Fruit fly (Drosophila melanogaster) whole organism, embryonic: ENCODE data around the gene CG31360.

Experiments used
- Atf-2 ChIP-seq: fragments of 200-800 bp; sonication (Bioruptor generic); optimal IDR thresholded peaks from 2 replicates; lab custom pipeline; 2016; ENCODE audit warnings: missing biosample characterization, missing genetic modification characterization
- CG10565 ChIP-seq: fragments of 200-800 bp; sonication (Bioruptor generic); optimal IDR thresholded peaks from 3 replicates; lab custom pipeline; 2016; ENCODE audit warnings: missing biosample characterization, mild to moderate bottlenecking, missing genetic modification characterization
- CG11398 ChIP-seq: fragments of 200-800 bp; sonication (Bioruptor generic); optimal IDR thresholded peaks from 2 replicates; lab custom pipeline; 2016; ENCODE audit warnings: missing biosample characterization, missing genetic modification characterization
- CG12659 ChIP-seq: fragments of 200-800 bp; sonication (Bioruptor generic); optimal IDR thresholded peaks from 3 replicates; lab custom pipeline; 2017; ENCODE audit warnings: mild to moderate bottlenecking, missing biosample characterization, missing genetic modification reagents, missing genetic modification characterization
- CG13287 ChIP-seq: fragments of 200-800 bp; sonication (Bioruptor generic); IDR thresholded peaks from 2 replicates; pipeline ENCODE4 v1.3.6; 2022; ENCODE audit warnings: missing biosample characterization, missing genetic modification characterization; ENCODE audit not compliant: partially characterized antibody
- CG14441 ChIP-seq: fragments of 200-800 bp; sonication (Bioruptor generic); IDR thresholded peaks from 2 replicates; pipeline ENCODE4 v1.3.6; 2022; ENCODE audit warnings: missing biosample characterization, missing genetic modification characterization
- CG14860 ChIP-seq: fragments of 200-800 bp; sonication (Bioruptor generic); IDR thresholded peaks from 3 replicates; pipeline ENCODE4 v1.3.6; 2022; ENCODE audit warnings: missing biosample characterization, missing genetic modification characterization; ENCODE audit not compliant: partially characterized antibody
- CG18476 ChIP-seq: fragments of 200-800 bp; sonication (Bioruptor generic); optimal IDR thresholded peaks from 2 replicates; lab custom pipeline; 2016; ENCODE audit warnings: missing biosample characterization, mild to moderate bottlenecking, missing genetic modification characterization
- CG2129 ChIP-seq: fragments of 200-800 bp; sonication (Bioruptor generic); IDR thresholded peaks from 2 replicates; pipeline ENCODE4 v1.3.6; 2022; ENCODE audit warnings: missing biosample characterization, missing genetic modification characterization; ENCODE audit not compliant: partially characterized antibody
- CG3838 ChIP-seq: fragments of 200-800 bp; sonication (Bioruptor generic); optimal IDR thresholded peaks from 3 replicates; lab custom pipeline; 2016; ENCODE audit warnings: missing biosample characterization, missing genetic modification characterization
- CG42726 ChIP-seq: fragments of 200-800 bp; sonication (Bioruptor generic); IDR thresholded peaks from 2 replicates; pipeline ENCODE4 v1.3.6; 2022; ENCODE audit warnings: missing biosample characterization, missing genetic modification characterization; ENCODE audit not compliant: partially characterized antibody
- CG4360 ChIP-seq: fragments of 200-800 bp; sonication (Bioruptor generic); IDR thresholded peaks from 2 replicates; pipeline ENCODE4 v1.3.6; 2022; ENCODE audit warnings: missing biosample characterization, missing genetic modification characterization
- CG43689 ChIP-seq: fragments of 200-800 bp; sonication (Bioruptor generic); IDR thresholded peaks from 2 replicates; pipeline ENCODE4 v1.3.6; 2022; ENCODE audit warnings: missing biosample characterization, missing genetic modification characterization
- CG5180 ChIP-seq: fragments of 200-800 bp; sonication (Bioruptor generic); optimal IDR thresholded peaks from 3 replicates; lab custom pipeline; 2017; ENCODE audit warnings: missing biosample characterization, missing genetic modification characterization, mild to moderate bottlenecking, moderate library complexity, missing genetic modification reagents
- CG6175 ChIP-seq: fragments of 200-800 bp; sonication (Bioruptor generic); IDR thresholded peaks from 3 replicates; pipeline ENCODE4 v1.3.6; 2022; ENCODE audit warnings: missing biosample characterization, missing genetic modification characterization
- CG7786 ChIP-seq: fragments of 200-800 bp; sonication (Bioruptor generic); optimal IDR thresholded peaks from 2 replicates; lab custom pipeline; 2016; ENCODE audit warnings: missing biosample characterization, missing genetic modification characterization
- CG9609 ChIP-seq: fragments of 200-800 bp; sonication (Bioruptor generic); optimal IDR thresholded peaks from 3 replicates; lab custom pipeline; 2016; ENCODE audit warnings: missing biosample characterization, missing genetic modification characterization
- Dbx ChIP-seq: fragments of 200-800 bp; sonication (Bioruptor generic); IDR thresholded peaks from 3 replicates; pipeline ENCODE4 v1.3.6; 2022; ENCODE audit warnings: missing biosample characterization, missing genetic modification characterization
- Dref ChIP-seq: fragments of 200-800 bp; sonication (Bioruptor generic); IDR thresholded peaks from 2 replicates; pipeline ENCODE4 v1.3.6; 2022; ENCODE audit warnings: missing biosample characterization, missing genetic modification characterization
- E2f2 ChIP-seq: fragments of 200-800 bp; sonication (Bioruptor generic); IDR thresholded peaks from 2 replicates; pipeline ENCODE4 v1.3.6; 2022; ENCODE audit warnings: missing biosample characterization, missing genetic modification characterization
- HHEX ChIP-seq: fragments of 200-800 bp; sonication (Bioruptor generic); optimal IDR thresholded peaks from 3 replicates; lab custom pipeline; 2017; ENCODE audit warnings: missing biosample characterization, mild to moderate bottlenecking, missing genetic modification characterization, missing genetic modification reagents
- HLH4C ChIP-seq: fragments of 200-800 bp; sonication (Bioruptor generic); IDR thresholded peaks from 3 replicates; pipeline ENCODE4 v1.3.6; 2022; ENCODE audit warnings: missing biosample characterization, missing genetic modification characterization; ENCODE audit not compliant: partially characterized antibody
- Med ChIP-seq: fragments of 200-800 bp; sonication (Bioruptor generic); peaks from one replicate; lab custom pipeline; 2016; ENCODE audit warnings: missing biosample characterization, missing genetic modification characterization, mild to moderate bottlenecking, inconsistent platforms, moderate library complexity
- Nf-YC ChIP-seq: fragments of 200-800 bp; optimal IDR thresholded peaks from 3 replicates; lab custom pipeline; 2019; ENCODE audit warnings: missing biosample characterization, mild to moderate bottlenecking, missing genetic modification characterization, moderate library complexity
- Sox102F ChIP-seq: fragments of 200-800 bp; sonication (Bioruptor generic); optimal IDR thresholded peaks from 2 replicates; lab custom pipeline; 2018; ENCODE audit warnings: missing biosample characterization, mild to moderate bottlenecking, missing genetic modification characterization, moderate library complexity
- YL-1 ChIP-seq: fragments of 200-800 bp; sonication (Bioruptor generic); optimal IDR thresholded peaks from 3 replicates; lab custom pipeline; 2017; ENCODE audit warnings: missing biosample characterization, mild to moderate bottlenecking, missing genetic modification characterization
- amos ChIP-seq: fragments of 200-800 bp; sonication (Bioruptor generic); IDR thresholded peaks from 2 replicates; pipeline ENCODE4 v1.3.6; 2022; ENCODE audit warnings: missing biosample characterization, missing genetic modification characterization; ENCODE audit not compliant: partially characterized antibody
- cas ChIP-seq: fragments of 200-800 bp; sonication (Bioruptor generic); IDR thresholded peaks from 2 replicates; pipeline ENCODE4 v1.3.6; 2022; ENCODE audit warnings: missing biosample characterization, missing genetic modification characterization
- chinmo ChIP-seq: fragments of 200-800 bp; sonication (Bioruptor generic); IDR thresholded peaks from 4 replicates; pipeline ENCODE4 v1.3.6; 2022; ENCODE audit warnings: missing biosample characterization, missing genetic modification characterization; ENCODE audit not compliant: partially characterized antibody
- chm ChIP-seq: fragments of 200-800 bp; sonication (Bioruptor generic); IDR thresholded peaks from 2 replicates; pipeline ENCODE4 v1.3.6; 2022; ENCODE audit warnings: missing biosample characterization, missing genetic modification characterization
- crc ChIP-seq: fragments of 200-800 bp; sonication (Bioruptor generic); optimal IDR thresholded peaks from 2 replicates; lab custom pipeline; 2016; ENCODE audit warnings: missing biosample characterization, missing genetic modification characterization
- crol ChIP-seq: fragments of 200-800 bp; sonication (Bioruptor generic); IDR thresholded peaks from 2 replicates; pipeline ENCODE4 v1.3.6; 2022; ENCODE audit warnings: missing biosample characterization, missing genetic modification characterization
- ftz-f1 ChIP-seq: fragments of 200-800 bp; sonication (Bioruptor generic); optimal IDR thresholded peaks from 2 replicates; lab custom pipeline; 2016; ENCODE audit warnings: missing biosample characterization, missing genetic modification characterization
- fu2 ChIP-seq: fragments of 200-800 bp; sonication (Bioruptor generic); optimal IDR thresholded peaks from 2 replicates; lab custom pipeline; 2016; ENCODE audit warnings: missing biosample characterization, missing genetic modification characterization
- gce ChIP-seq: fragments of 200-800 bp; sonication (Bioruptor generic); IDR thresholded peaks from 3 replicates; pipeline ENCODE4 v1.3.6; 2022; ENCODE audit warnings: missing biosample characterization, missing genetic modification characterization
- grn ChIP-seq: fragments of 200-800 bp; sonication (Bioruptor generic); optimal IDR thresholded peaks from 3 replicates; lab custom pipeline; 2017; ENCODE audit warnings: missing biosample characterization, missing genetic modification characterization
- kni ChIP-seq: fragments of 200-800 bp; sonication (Bioruptor generic); optimal IDR thresholded peaks from 3 replicates; lab custom pipeline; 2017; ENCODE audit warnings: mild to moderate bottlenecking, missing biosample characterization, missing genetic modification reagents, missing genetic modification characterization
- lola ChIP-seq, 3 experiments: fragments of >200 bp in 2 of 3; fragments of 200-800 bp in 1 of 3; sonication (Bioruptor generic) in 1 of 3; optimal IDR thresholded peaks; 2 replicates each; lab custom pipeline; 2017 to 2019; ENCODE audit warnings: missing biosample characterization in 3 of 3, missing genetic modification characterization in 3 of 3, mild to moderate bottlenecking in 1 of 3, moderate library complexity in 1 of 3
- mirr ChIP-seq: fragments of 200-800 bp; sonication (Bioruptor generic); optimal IDR thresholded peaks from 3 replicates; lab custom pipeline; 2018; ENCODE audit warnings: missing biosample characterization, mild to moderate bottlenecking, missing genetic modification characterization
- repo ChIP-seq: fragments of 200-800 bp; sonication (Bioruptor generic); optimal IDR thresholded peaks from 2 replicates; lab custom pipeline; 2016; ENCODE audit warnings: missing biosample characterization, missing genetic modification characterization
- row ChIP-seq: fragments of 200-800 bp; sonication (Bioruptor generic); IDR thresholded peaks from 3 replicates; pipeline ENCODE4 v1.3.6; 2022; ENCODE audit warnings: missing biosample characterization, missing genetic modification characterization
- run ChIP-seq: fragments of 200-800 bp; sonication (Bioruptor generic); optimal IDR thresholded peaks from 3 replicates; lab custom pipeline; 2018; ENCODE audit warnings: missing biosample characterization, mild to moderate bottlenecking, missing genetic modification characterization
- sd ChIP-seq: fragments of 200-800 bp; sonication (Bioruptor generic); optimal IDR thresholded peaks from 3 replicates; lab custom pipeline; 2018; ENCODE audit warnings: missing biosample characterization, mild to moderate bottlenecking, missing genetic modification characterization, moderate library complexity
- slp2 ChIP-seq: fragments of 200-800 bp; sonication (Bioruptor generic); optimal IDR thresholded peaks from 2 replicates; lab custom pipeline; 2016; ENCODE audit warnings: missing biosample characterization, missing genetic modification characterization
- sna ChIP-seq: fragments of 200-800 bp; sonication (Bioruptor generic); IDR thresholded peaks from 2 replicates; pipeline ENCODE4 v1.3.6; 2022; ENCODE audit warnings: missing biosample characterization, missing genetic modification characterization; ENCODE audit not compliant: partially characterized antibody
- so ChIP-seq: fragments of 200-800 bp; sonication (Bioruptor generic); IDR thresholded peaks from 3 replicates; pipeline ENCODE4 v1.3.6; 2022; ENCODE audit warnings: missing biosample characterization, missing genetic modification characterization
- sr ChIP-seq: fragments of 200-800 bp; sonication (Bioruptor generic); IDR thresholded peaks from 3 replicates; pipeline ENCODE4 v1.3.6; 2022; ENCODE audit warnings: missing biosample characterization, missing genetic modification characterization
- unc-4 ChIP-seq: fragments of 200-800 bp; sonication (Bioruptor generic); IDR thresholded peaks from 2 replicates; pipeline ENCODE4 v1.3.6; 2022; ENCODE audit warnings: missing biosample characterization, missing genetic modification characterization; ENCODE audit not compliant: partially characterized antibody
- zfh1 ChIP-seq: fragments of 200-800 bp; sonication (Bioruptor generic); IDR thresholded peaks from 3 replicates; pipeline ENCODE4 v1.3.6; 2022; ENCODE audit warnings: missing biosample characterization, missing genetic modification characterization

CG31360 gene

DNA sequence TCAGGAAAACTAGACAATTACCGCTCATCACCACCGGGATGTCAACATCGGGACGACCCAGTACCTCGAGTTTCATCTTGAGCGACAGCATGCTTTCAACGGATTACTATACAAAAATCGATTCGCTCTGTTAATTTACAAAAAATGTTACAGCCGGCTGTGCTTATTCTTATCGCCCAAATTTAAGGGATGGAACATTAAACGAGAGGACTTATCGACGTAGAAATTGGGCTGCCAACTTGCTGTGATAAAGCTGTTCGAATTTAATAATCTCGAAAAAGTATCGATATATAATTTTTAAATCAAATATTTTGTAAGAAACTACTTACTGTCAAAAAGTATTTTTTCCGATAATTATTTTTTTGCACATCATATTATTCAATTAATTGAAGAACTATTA, 2.0 kb downstream of the CG31360 start, which contains the start of gene CG31249 (continued):
- TF ChIP-seq gce (no peak), fu2 (GFP tag; lab: Kevin White, UChicago) (no peak), sna (peak; percentile 74; the same call in 1 of the 2 replicates), row (GFP tag; lab: Robert Waterston, UW) (peak; percentile 79), crc (GFP tag; lab: Kevin White, UChicago) (no peak), CG14860 (GFP tag; lab: Robert Waterston, UW) (0 out of 3 replicates have a peak, but pooled peaks have one; percentile 40), HLH4C (peak; percentile 69), YL-1 (GFP tag; lab: Kevin White, UChicago) (peak; percentile 34), kni (GFP tag; lab: Kevin White, UChicago) (no peak), zfh1 (no peak), repo (GFP tag; lab: Kevin White, UChicago) (no peak), unc-4 (GFP tag; lab: Robert Waterston, UW) (peak; percentile 84), CG14441 (GFP tag; lab: Robert Waterston, UW) (no peak), CG43689 (GFP tag; lab: Robert Waterston, UW) (no peak), lola (GFP tag; optimal IDR thresholded peaks at IDR 0.05; lab: Kevin White, UChicago) (peak in 1 of 3 experiments; percentile 9), CG11398 (GFP tag; lab: Kevin White, UChicago) (no peak), E2f2 (GFP tag; lab: Robert Waterston, UW) (peak; percentile 32; the same call in 1 of the 2 replicates), Med (GFP tag; lab: Kevin White, UChicago) (peak; percentile 59), HHEX (GFP tag; lab: Kevin White, UChicago) (no peak), slp2 (GFP tag; lab: Kevin White, UChicago) (no peak), CG2129 (peak; percentile 51)

DNA sequence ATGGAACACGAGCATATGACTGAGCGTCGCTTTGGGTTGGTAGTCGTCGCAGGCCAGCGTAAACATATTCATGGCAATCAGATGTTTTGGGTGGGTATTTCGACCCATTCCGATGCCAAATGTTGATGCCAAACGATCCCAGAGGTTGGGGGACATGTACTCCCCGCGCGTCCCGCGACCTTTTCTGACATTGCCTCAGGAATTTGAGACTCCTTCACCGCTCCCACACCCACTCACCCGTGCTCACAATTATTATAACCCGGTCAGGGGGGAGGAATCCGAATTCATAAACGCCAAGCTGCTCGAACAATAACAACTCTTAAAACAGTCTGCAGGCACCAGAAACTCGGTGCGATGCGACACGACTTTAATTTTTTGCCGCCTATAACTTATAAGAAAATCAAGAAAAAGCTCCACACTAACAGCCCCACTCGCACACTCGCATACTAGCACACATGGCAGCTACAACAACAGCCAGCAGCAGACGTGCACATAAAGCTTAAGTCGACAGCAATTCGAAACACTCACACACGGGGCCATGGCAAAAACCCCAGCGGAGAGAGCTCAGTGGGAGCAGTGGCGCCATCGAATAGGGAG, 15.1 kb downstream of the CG31360 start:
- TF ChIP-seq Dref (GFP tag; lab: Robert Waterston, UW) (0 out of 2 replicates have a peak, but pooled peaks have one; percentile 34), Atf-2 (no peak), crol (GFP tag; lab: Robert Waterston, UW) (peak; percentile 88), so (no peak), chinmo (GFP tag; lab: Robert Waterston, UW) (peak; percentile 84), CG9609 (no peak), mirr (GFP tag; lab: Kevin White, UChicago) (peak; percentile 40), grn (GFP tag; lab: Kevin White, UChicago) (no peak), chm (GFP tag; lab: Robert Waterston, UW) (peak; percentile 85; the same call in 1 of the 2 replicates), CG18476 (no peak), CG5180 (GFP tag; lab: Kevin White, UChicago) (peak; percentile 78), CG6175 (GFP tag; lab: Robert Waterston, UW) (peak; percentile 62; the same call in 1 of the 3 replicates), amos (GFP tag; lab: Robert Waterston, UW) (peak; percentile 21; the same call in 1 of the 2 replicates), Nf-YC (no peak), CG13287 (GFP tag; lab: Robert Waterston, UW) (peak; percentile 13), Dbx (GFP tag; lab: Robert Waterston, UW) (no peak), run (tag; lab: Kevin White, UChicago) (no peak), Sox102F (GFP tag; lab: Kevin White, UChicago) (no peak), CG4360 (GFP tag; lab: Robert Waterston, UW) (peak; percentile 74; the same call in 1 of the 2 replicates), sd (tag; lab: Kevin White, UChicago) (peak; percentile 73), CG12659 (GFP tag; lab: Kevin White, UChicago) (no peak), CG3838 (no peak), cas (GFP tag; lab: Robert Waterston, UW) (no peak), CG7786 (no peak), CG42726 (GFP tag; lab: Robert Waterston, UW) (no peak), sr (GFP tag; lab: Robert Waterston, UW) (0 out of 3 replicates have a peak, but pooled peaks have one; percentile 7), ftz-f1 (GFP tag; lab: Kevin White, UChicago) (peak; percentile 50), CG10565 (no peak)
